Worm (Caenorhabditis elegans) whole organism, late embryonic: ENCODE measurements around the gene gcl-1.

Experiments used
- ama-1 ChIP-seq: fragments of 150-350 bp; optimal IDR thresholded peaks from 2 replicates; lab custom pipeline; 2014
- ceh-24 ChIP-seq: sonication (generic microtip); optimal IDR thresholded peaks from 2 replicates; lab custom pipeline; 2016; ENCODE audit warnings: mild to moderate bottlenecking, missing genetic modification characterization, missing compliant biosample characterization
- dve-1 ChIP-seq: sonication (generic microtip); optimal IDR thresholded peaks from 2 replicates; lab custom pipeline; 2017; ENCODE audit warnings: antibody characterized with exemption, mild to moderate bottlenecking, missing genetic modification characterization, missing compliant biosample characterization
- nfya-1 ChIP-seq: sonication (generic microtip); optimal IDR thresholded peaks from 2 replicates; lab custom pipeline; 2017; ENCODE audit warnings: missing genetic modification characterization, mild to moderate bottlenecking, missing compliant biosample characterization, antibody characterized with exemption, moderate library complexity
- nhr-11 ChIP-seq: fragments of 150-350 bp; optimal IDR thresholded peaks from 2 replicates; lab custom pipeline; 2014; ENCODE audit warnings: missing biosample characterization, missing genetic modification characterization
- nhr-232 ChIP-seq: sonication (generic microtip); optimal IDR thresholded peaks from 2 replicates; lab custom pipeline; 2016; ENCODE audit warnings: missing genetic modification characterization, missing compliant biosample characterization
- rnt-1 ChIP-seq: sonication (generic microtip); optimal IDR thresholded peaks from 2 replicates; lab custom pipeline; 2016; ENCODE audit warnings: missing genetic modification characterization, missing compliant biosample characterization
- tbx-2 ChIP-seq: sonication (generic microtip); optimal IDR thresholded peaks from 2 replicates; lab custom pipeline; 2016; ENCODE audit warnings: missing genetic modification characterization, missing compliant biosample characterization
- unc-3 ChIP-seq, 2 experiments: fragments of 200-800 bp in 1 of 2; sonication (Bioruptor generic) in 1 of 2; sonication (generic microtip) in 1 of 2; conservative IDR thresholded peaks in 1 of 2; optimal IDR thresholded peaks in 1 of 2; 2 replicates each; pipeline versions ENCODE4 v1.3.6 to Lab custom; 2016 to 2022; ENCODE audit warnings: missing compliant biosample characterization in 2 of 2, missing genetic modification characterization in 2 of 2, missing genetic modification reagents in 1 of 2
- unc-55 ChIP-seq: sonication (generic microtip); optimal IDR thresholded peaks from 2 replicates; lab custom pipeline; 2017; ENCODE audit warnings: missing biosample characterization, missing genetic modification reagents, missing genetic modification characterization

DNA sequence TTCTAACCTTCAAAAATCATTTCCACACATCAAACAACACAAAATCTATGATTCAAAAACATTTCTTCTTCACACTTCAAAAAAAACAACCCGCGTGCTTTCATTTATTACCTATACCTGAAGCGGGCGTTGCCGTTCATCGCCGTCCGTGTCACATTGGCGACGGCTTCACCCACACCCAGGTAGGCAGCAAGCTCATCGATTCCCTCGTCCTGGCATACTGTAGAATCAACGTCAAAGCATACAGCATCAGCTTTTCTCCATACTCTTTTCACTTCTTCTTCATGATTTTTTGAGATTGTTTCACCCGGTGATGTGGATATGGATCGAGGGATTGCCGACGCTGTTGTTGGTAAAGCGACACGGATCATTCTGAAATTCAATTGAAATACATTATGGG lies 20.5 kb downstream of the gcl-1 start:
- TF ChIP-seq unc-55 = no peak
- TF ChIP-seq nfya-1 (tag; lab: Kevin White, UChicago) = no peak
- no peak for TF ChIP-seq rnt-1 (tag; lab: Kevin White, UChicago)
- no peak for TF ChIP-seq nhr-232 (tag; lab: Kevin White, UChicago)
- TF ChIP-seq ama-1 (lab: Kevin White, UChicago) = no peak
- TF ChIP-seq dve-1 (tag; lab: Kevin White, UChicago) = no peak
- TF ChIP-seq unc-3 (GFP tag; conservative IDR thresholded peaks at IDR 0.05; lab: Robert Waterston, UW) = no peak
- no peak for TF ChIP-seq unc-3 (tag; optimal IDR thresholded peaks at IDR 0.05; lab: Kevin White, UChicago)
- TF ChIP-seq nhr-11 (tag; lab: Kevin White, UChicago) = no peak
- no peak for TF ChIP-seq tbx-2 (tag; lab: Kevin White, UChicago)
- no peak for TF ChIP-seq ceh-24 (tag; lab: Kevin White, UChicago)
